Worm (Caenorhabditis elegans): ENCODE measurements around the gene T03G6.3.

The T03G6.3 gene

ce11 chrX:2601025-2601705 lies 14.4 kb downstream of the T03G6.3 start:
- TF ChIP-seq mab-5 (tag; optimal IDR thresholded peaks at IDR 0.05) (peak; percentile 58), ztf-1 (GFP tag; conservative IDR thresholded peaks at IDR 0.05) (no peak), C34F6.9 (tag; optimal IDR thresholded peaks at IDR 0.05) (peak; percentile 1), lin-11 (tag; optimal IDR thresholded peaks at IDR 0.05) (no peak), F13H6.1 (tag; optimal IDR thresholded peaks at IDR 0.05) (peak; percentile 4)

ce11 chrX:2598833-2599279 lies 16.7 kb downstream of the T03G6.3 start:
- TF ChIP-seq ztf-4 (tag; optimal IDR thresholded peaks at IDR 0.05), result peak; percentile 75
- no peak for TF ChIP-seq lin-39 (tag; optimal IDR thresholded peaks at IDR 0.05)
- peak; percentile 90 for TF ChIP-seq F13H6.1 (tag; optimal IDR thresholded peaks at IDR 0.05)
- peak in 1 of 2 experiments; percentile 56 for TF ChIP-seq mdl-1 (tag; optimal IDR thresholded peaks at IDR 0.05)
- TF ChIP-seq Y55F3AM.14 (GFP tag; optimal IDR thresholded peaks at IDR 0.05), result peak; percentile 49
- peak; percentile 66 for TF ChIP-seq crh-2 (tag; optimal IDR thresholded peaks at IDR 0.05)
- peak; percentile 37 for TF ChIP-seq snpc-4 (tag; optimal IDR thresholded peaks at IDR 0.05)
- peak; percentile 1 for TF ChIP-seq lin-11 (tag; optimal IDR thresholded peaks at IDR 0.05)
- peak; percentile 76 for TF ChIP-seq nhr-6 (tag; optimal IDR thresholded peaks at IDR 0.05)
- no peak for TF ChIP-seq unc-62 (GFP tag; optimal IDR thresholded peaks at IDR 0.05)
- no peak for TF ChIP-seq nhr-77 (tag; optimal IDR thresholded peaks at IDR 0.05)
- TF ChIP-seq lin-13 (GFP tag; optimal IDR thresholded peaks at IDR 0.05), result peak; percentile 41
- TF ChIP-seq nhr-21 (tag; optimal IDR thresholded peaks at IDR 0.05), result no peak
- peak; percentile 5 for TF ChIP-seq sem-4 (tag; optimal IDR thresholded peaks at IDR 0.05)
- peak; percentile 81 for TF ChIP-seq nhr-129 (tag; optimal IDR thresholded peaks at IDR 0.05)
- peak; percentile 86 for TF ChIP-seq zag-1 (tag; optimal IDR thresholded peaks at IDR 0.05)
- peak; percentile 52 to 76 for TF ChIP-seq lsy-2 (tag; optimal IDR thresholded peaks at IDR 0.05)
- peak; percentile 78 for TF ChIP-seq sma-9 (GFP tag; optimal IDR thresholded peaks at IDR 0.05)
- TF ChIP-seq sma-9 (tag; optimal IDR thresholded peaks at IDR 0.05), result no peak
- no peak for TF ChIP-seq ceh-82 (tag; optimal IDR thresholded peaks at IDR 0.05)
- TF ChIP-seq sma-3 (GFP tag; optimal IDR thresholded peaks at IDR 0.05), result peak; percentile 5
- peak; percentile 28 for TF ChIP-seq fos-1 (tag; optimal IDR thresholded peaks at IDR 0.05)
- TF ChIP-seq C34F6.9 (tag; optimal IDR thresholded peaks at IDR 0.05), result peak; percentile 78
- TF ChIP-seq mab-5 (tag; optimal IDR thresholded peaks at IDR 0.05), result peak; percentile 26
- peak; percentile 84 for TF ChIP-seq unc-55 (GFP tag; optimal IDR thresholded peaks at IDR 0.05)

ce11 chrX:2596605-2597004 lies 18.9 kb downstream of the T03G6.3 start:
- TF ChIP-seq lin-13 (GFP tag; optimal IDR thresholded peaks at IDR 0.05) (no peak), sma-9 (GFP tag; optimal IDR thresholded peaks at IDR 0.05) (peak; percentile 36), sma-9 (tag; optimal IDR thresholded peaks at IDR 0.05) (no peak), lsy-2 (tag; optimal IDR thresholded peaks at IDR 0.05) (peak in 1 of 2 experiments; percentile 52), nhr-6 (tag; optimal IDR thresholded peaks at IDR 0.05) (peak; percentile 57), crh-2 (tag; optimal IDR thresholded peaks at IDR 0.05) (peak; percentile 8), nhr-21 (tag; optimal IDR thresholded peaks at IDR 0.05) (peak; percentile 59), mbf-1 (tag; optimal IDR thresholded peaks at IDR 0.05) (no peak)

- TF ChIP-seq nhr-25 (tag; optimal IDR thresholded peaks at IDR 0.05), result no peak
- no peak for TF ChIP-seq R02D3.7 (tag; optimal IDR thresholded peaks at IDR 0.05)
- no peak for TF ChIP-seq nhr-23 (tag; optimal IDR thresholded peaks at IDR 0.05)
- no peak for TF ChIP-seq unc-62 (GFP tag; optimal IDR thresholded peaks at IDR 0.05)
- no peak for TF ChIP-seq lin-13 (GFP tag; optimal IDR thresholded peaks at IDR 0.05)
- no peak for TF ChIP-seq unc-39 (tag; optimal IDR thresholded peaks at IDR 0.05)
- no peak for TF ChIP-seq ZK546.5 (tag; optimal IDR thresholded peaks at IDR 0.05)
- TF ChIP-seq mdl-1 (tag; optimal IDR thresholded peaks at IDR 0.05), result no peak
- no peak for TF ChIP-seq C34F6.9 (tag; optimal IDR thresholded peaks at IDR 0.05)
- no peak for TF ChIP-seq lin-11 (tag; optimal IDR thresholded peaks at IDR 0.05)
- TF ChIP-seq ceh-16 (tag; optimal IDR thresholded peaks at IDR 0.05), result no peak
- no peak for TF ChIP-seq ztf-1 (GFP tag; conservative IDR thresholded peaks at IDR 0.05)
- no peak for TF ChIP-seq unc-55 (GFP tag; optimal IDR thresholded peaks at IDR 0.05)
- TF ChIP-seq sma-3 (GFP tag; optimal IDR thresholded peaks at IDR 0.05), result no peak
- TF ChIP-seq aly-2 (tag; optimal IDR thresholded peaks at IDR 0.05), result no peak
- no peak for TF ChIP-seq peb-1 (tag; optimal IDR thresholded peaks at IDR 0.05)
- no peak for TF ChIP-seq elt-3 (tag; optimal IDR thresholded peaks at IDR 0.05)
- no peak for TF ChIP-seq fos-1 (tag; optimal IDR thresholded peaks at IDR 0.05)
Measured at ce11 chrX:2595757-2596059, 19.8 kb downstream of the T03G6.3 start.

Data from whole organism, L2 larva.